Worm (Caenorhabditis elegans) whole organism, L1 larva: Measurements from ENCODE around the gene Y44A6C.2.

Experiments used
- C04F5.9 ChIP-seq: sonication (generic microtip); optimal IDR thresholded peaks from 2 replicates; lab custom pipeline; 2016; ENCODE audit warnings: missing genetic modification characterization, missing compliant biosample characterization
- C16A3.4 ChIP-seq: fragments of 150-350 bp; optimal IDR thresholded peaks from 2 replicates; lab custom pipeline; 2014; ENCODE audit warnings: missing biosample characterization, missing genetic modification characterization
- C34B4.2 ChIP-seq: sonication (generic microtip); optimal IDR thresholded peaks from 2 replicates; lab custom pipeline; 2017; ENCODE audit warnings: mild to moderate bottlenecking, missing genetic modification characterization, missing compliant biosample characterization
- F16B12.6 ChIP-seq: fragments of 150-350 bp; optimal IDR thresholded peaks from 2 replicates; lab custom pipeline; 2014; ENCODE audit warnings: missing biosample characterization, missing genetic modification characterization
- Y116A8C.19 ChIP-seq: sonication (generic microtip); optimal IDR thresholded peaks from 2 replicates; lab custom pipeline; 2016; ENCODE audit warnings: missing compliant biosample characterization, missing genetic modification characterization, borderline replicate concordance
- aha-1 ChIP-seq: fragments of 150-350 bp; optimal IDR thresholded peaks from 2 replicates; lab custom pipeline; 2014; ENCODE audit warnings: missing biosample characterization, missing genetic modification characterization
- alr-1 ChIP-seq: fragments of 200-800 bp; sonication (Bioruptor generic); optimal IDR thresholded peaks from 2 replicates; lab custom pipeline; 2018; ENCODE audit warnings: borderline replicate concordance, mild to moderate bottlenecking, missing genetic modification characterization, missing compliant biosample characterization
- ama-1 ChIP-seq: fragments of 150-350 bp; optimal IDR thresholded peaks from 2 replicates; lab custom pipeline; 2014
- blmp-1 ChIP-seq: fragments of 150-350 bp; optimal IDR thresholded peaks from 2 replicates; lab custom pipeline; 2014; ENCODE audit warnings: missing biosample characterization, missing genetic modification characterization
- ceh-63 ChIP-seq: fragments of 200-800 bp; sonication (Bioruptor generic); optimal IDR thresholded peaks from 2 replicates; lab custom pipeline; 2018; ENCODE audit warnings: mild to moderate bottlenecking, missing genetic modification characterization, missing compliant biosample characterization
- ceh-8 ChIP-seq: fragments of 200-800 bp; sonication (Bioruptor generic); optimal IDR thresholded peaks from 2 replicates; lab custom pipeline; 2018; ENCODE audit warnings: mild to moderate bottlenecking, missing genetic modification characterization, moderate library complexity, missing compliant biosample characterization
- ceh-82 ChIP-seq, 3 experiments: fragments of 150-350 bp in 1 of 3; sonication (generic microtip) in 2 of 3; optimal IDR thresholded peaks; 2 replicates each; lab custom pipeline; 2014 to 2017; ENCODE audit warnings: missing biosample characterization in 3 of 3, missing genetic modification characterization in 3 of 3
- ceh-90 ChIP-seq: sonication (generic microtip); optimal IDR thresholded peaks from 2 replicates; lab custom pipeline; 2016; ENCODE audit warnings: missing genetic modification characterization, missing compliant biosample characterization
- ces-1 ChIP-seq: fragments of 150-350 bp; optimal IDR thresholded peaks from 2 replicates; lab custom pipeline; 2014; ENCODE audit warnings: missing biosample characterization, missing genetic modification reagents, missing genetic modification characterization
- egl-13 ChIP-seq: sonication (generic microtip); optimal IDR thresholded peaks from 2 replicates; lab custom pipeline; 2016; ENCODE audit warnings: missing genotype, missing genetic modification reagents, missing genetic modification characterization, missing compliant biosample characterization
- egl-27 ChIP-seq, 2 experiments: fragments of 150-350 bp in 1 of 2; sonication (generic microtip); optimal IDR thresholded peaks; 3 replicates each; lab custom pipeline; 2017 to 2018; ENCODE audit warnings: missing biosample characterization in 2 of 2, missing genetic modification characterization in 2 of 2, missing genetic modification reagents in 2 of 2
- elt-2 ChIP-seq: sonication (generic microtip); optimal IDR thresholded peaks from 2 replicates; lab custom pipeline; 2016; ENCODE audit warnings: missing genetic modification characterization, mild to moderate bottlenecking, inconsistent platforms, missing compliant biosample characterization, missing genetic modification reagents
- fkh-10 ChIP-seq: sonication (generic microtip); optimal IDR thresholded peaks from 2 replicates; lab custom pipeline; 2017; ENCODE audit warnings: missing biosample characterization, missing genetic modification reagents, missing genetic modification characterization
- fkh-4 ChIP-seq: sonication (generic microtip); optimal IDR thresholded peaks from 2 replicates; lab custom pipeline; 2016; ENCODE audit warnings: missing compliant biosample characterization, missing genetic modification characterization, borderline replicate concordance
- fkh-8 ChIP-seq: sonication (generic microtip); optimal IDR thresholded peaks from 2 replicates; lab custom pipeline; 2016; ENCODE audit warnings: mild to moderate bottlenecking, missing genetic modification characterization, missing compliant biosample characterization
- fos-1 ChIP-seq: fragments of 150-350 bp; optimal IDR thresholded peaks from 2 replicates; lab custom pipeline; 2014; ENCODE audit warnings: missing biosample characterization, missing genetic modification characterization
- hlh-4 ChIP-seq: sonication (generic microtip); optimal IDR thresholded peaks from 2 replicates; lab custom pipeline; 2016; ENCODE audit warnings: mild to moderate bottlenecking, missing genetic modification characterization, missing compliant biosample characterization
- hpl-2 ChIP-seq: fragments of 150-350 bp; optimal IDR thresholded peaks from 2 replicates; lab custom pipeline; 2014; ENCODE audit warnings: missing biosample characterization, missing genetic modification reagents, missing genetic modification characterization
- irx-1 ChIP-seq: sonication (generic microtip); optimal IDR thresholded peaks from 2 replicates; lab custom pipeline; 2016; ENCODE audit warnings: missing genetic modification characterization, missing compliant biosample characterization
- isw-1 ChIP-seq: fragments of 200-800 bp; sonication (Bioruptor generic); IDR thresholded peaks from 2 replicates; pipeline ENCODE4 v1.3.6; 2022; ENCODE audit warnings: missing genetic modification characterization, missing compliant biosample characterization
- jun-1 ChIP-seq: fragments of 150-350 bp; optimal IDR thresholded peaks from 2 replicates; lab custom pipeline; 2014; ENCODE audit warnings: missing biosample characterization, missing genetic modification reagents, missing genetic modification characterization
- lin-13 ChIP-seq: fragments of 150-350 bp; optimal IDR thresholded peaks from 2 replicates; lab custom pipeline; 2014; ENCODE audit warnings: missing biosample characterization, missing genetic modification reagents, missing genetic modification characterization
- lin-14 ChIP-seq: fragments of 200-800 bp; sonication (Bioruptor generic); optimal IDR thresholded peaks from 2 replicates; lab custom pipeline; 2018; ENCODE audit warnings: mild to moderate bottlenecking, missing genetic modification characterization, moderate library complexity, missing compliant biosample characterization
- lin-15B ChIP-seq: fragments of 150-350 bp; sonication (generic microtip); optimal IDR thresholded peaks from 3 replicates; lab custom pipeline; 2014; ENCODE audit warnings: missing biosample characterization, missing genetic modification characterization
- lin-35 ChIP-seq, 2 experiments: fragments of 150-350 bp; optimal IDR thresholded peaks; 2 replicates each; lab custom pipeline; 2014; ENCODE audit warnings: missing biosample characterization in 2 of 2, missing genetic modification characterization in 2 of 2, missing genetic modification reagents in 2 of 2
- lir-3 ChIP-seq: sonication (generic microtip); optimal IDR thresholded peaks from 2 replicates; lab custom pipeline; 2016; ENCODE audit warnings: mild to moderate bottlenecking, missing genetic modification characterization, moderate library complexity, missing compliant biosample characterization; ENCODE audit not compliant: poor library complexity
- mab-9 ChIP-seq: fragments of 200-800 bp; sonication (Bioruptor generic); IDR thresholded peaks from 2 replicates; pipeline ENCODE4 v1.3.6; 2022; ENCODE audit warnings: missing genetic modification reagents, missing genetic modification characterization, missing compliant biosample characterization
- mef-2 ChIP-seq: fragments of 150-350 bp; optimal IDR thresholded peaks from 2 replicates; lab custom pipeline; 2014; ENCODE audit warnings: missing biosample characterization, missing genetic modification characterization
- nhr-12 ChIP-seq: sonication (generic microtip); optimal IDR thresholded peaks from 2 replicates; lab custom pipeline; 2017; ENCODE audit warnings: missing biosample characterization, missing genetic modification characterization
- nhr-19 ChIP-seq: fragments of 200-800 bp; sonication (Bioruptor generic); conservative IDR thresholded peaks from 2 replicates; pipeline ENCODE4 v1.3.6; 2022; ENCODE audit warnings: missing genetic modification characterization, missing compliant biosample characterization
- nhr-237 ChIP-seq: fragments of 150-350 bp; optimal IDR thresholded peaks from 2 replicates; lab custom pipeline; 2014; ENCODE audit warnings: missing biosample characterization, missing genetic modification characterization
- nhr-47 ChIP-seq: sonication (generic microtip); optimal IDR thresholded peaks from 2 replicates; lab custom pipeline; 2016; ENCODE audit warnings: mild to moderate bottlenecking, missing genetic modification characterization, moderate library complexity, missing compliant biosample characterization
- nhr-71 ChIP-seq: sonication (generic microtip); optimal IDR thresholded peaks from 2 replicates; lab custom pipeline; 2016; ENCODE audit warnings: mild to moderate bottlenecking, missing genetic modification characterization, moderate library complexity, missing compliant biosample characterization
- nhr-76 ChIP-seq: sonication (generic microtip); optimal IDR thresholded peaks from 2 replicates; lab custom pipeline; 2017; ENCODE audit warnings: missing biosample characterization, missing genetic modification characterization
- nhr-77 ChIP-seq: fragments of 150-350 bp; optimal IDR thresholded peaks from 2 replicates; lab custom pipeline; 2014; ENCODE audit warnings: missing biosample characterization, missing genetic modification characterization
- nhr-84 ChIP-seq: sonication (generic microtip); optimal IDR thresholded peaks from 2 replicates; lab custom pipeline; 2017; ENCODE audit warnings: missing biosample characterization, missing genetic modification characterization
- nhr-90 ChIP-seq: sonication (generic microtip); optimal IDR thresholded peaks from 2 replicates; lab custom pipeline; 2016; ENCODE audit warnings: mild to moderate bottlenecking, missing genetic modification characterization, missing compliant biosample characterization; ENCODE audit not compliant: poor library complexity
- pax-3 ChIP-seq: fragments of 200-800 bp; sonication (Bioruptor generic); optimal IDR thresholded peaks from 2 replicates; lab custom pipeline; 2018; ENCODE audit warnings: mild to moderate bottlenecking, missing genetic modification characterization, moderate library complexity, missing compliant biosample characterization
- rnt-1 ChIP-seq: sonication (generic microtip); optimal IDR thresholded peaks from 2 replicates; lab custom pipeline; 2016; ENCODE audit warnings: mild to moderate bottlenecking, missing genetic modification characterization, moderate library complexity, missing compliant biosample characterization
- skn-1 ChIP-seq: fragments of 150-350 bp; optimal IDR thresholded peaks from 2 replicates; lab custom pipeline; 2014; ENCODE audit warnings: missing biosample characterization, missing genetic modification characterization
- snu-23 ChIP-seq: sonication (generic microtip); optimal IDR thresholded peaks from 2 replicates; lab custom pipeline; 2016; ENCODE audit warnings: missing genetic modification characterization, missing compliant biosample characterization
- sox-4 ChIP-seq: sonication (generic microtip); optimal IDR thresholded peaks from 2 replicates; lab custom pipeline; 2016; ENCODE audit warnings: missing genetic modification characterization, missing compliant biosample characterization
- sptf-1 ChIP-seq: fragments of 150-350 bp; optimal IDR thresholded peaks from 2 replicates; lab custom pipeline; 2014; ENCODE audit warnings: missing biosample characterization, missing genetic modification characterization
- sup-37 ChIP-seq: fragments of 200-800 bp; sonication (Bioruptor generic); optimal IDR thresholded peaks from 2 replicates; lab custom pipeline; 2018; ENCODE audit warnings: mild to moderate bottlenecking, missing genetic modification characterization, missing compliant biosample characterization
- swsn-7 ChIP-seq: sonication (generic microtip); optimal IDR thresholded peaks from 2 replicates; lab custom pipeline; 2016; ENCODE audit warnings: missing genetic modification characterization, missing compliant biosample characterization
- tlp-1 ChIP-seq: fragments of 150-350 bp; optimal IDR thresholded peaks from 2 replicates; lab custom pipeline; 2014; ENCODE audit warnings: missing biosample characterization, missing genetic modification characterization
- unc-30 ChIP-seq: sonication (generic microtip); optimal IDR thresholded peaks from 2 replicates; lab custom pipeline; 2017; ENCODE audit warnings: missing biosample characterization, missing genetic modification characterization
- unc-62 ChIP-seq: fragments of 150-350 bp; optimal IDR thresholded peaks from 2 replicates; lab custom pipeline; 2014; ENCODE audit warnings: missing biosample characterization, missing genetic modification reagents, missing genetic modification characterization
- unc-98 ChIP-seq: fragments of 200-800 bp; sonication (Bioruptor generic); IDR thresholded peaks from 2 replicates; pipeline ENCODE4 v1.3.6; 2022; ENCODE audit warnings: missing genetic modification characterization, missing compliant biosample characterization
- xbp-1 ChIP-seq: sonication (generic microtip); optimal IDR thresholded peaks from 2 replicates; lab custom pipeline; 2016; ENCODE audit warnings: missing genetic modification characterization, missing compliant biosample characterization

Gene Y44A6C.2

DNA sequence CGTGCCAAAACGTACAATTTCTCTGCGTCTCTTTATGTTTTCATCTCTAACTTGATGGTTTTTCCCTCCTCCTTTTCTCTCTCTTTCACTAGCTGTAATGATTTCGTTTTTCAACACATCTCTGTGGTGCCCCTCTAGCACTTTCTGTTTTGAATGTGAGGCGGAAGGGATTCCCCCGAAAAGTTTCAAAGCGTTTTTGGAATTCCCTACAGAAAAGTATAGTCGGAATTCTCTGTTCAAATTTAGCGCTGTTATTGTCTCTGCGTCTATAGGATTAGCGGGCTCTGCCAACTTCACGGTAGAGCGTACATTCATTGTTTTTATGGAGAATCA, 9.1 kb upstream of the Y44A6C.2 start (continued):
- TF ChIP-seq irx-1 (tag; lab: Kevin White, UChicago) (no peak), fkh-8 (tag; lab: Kevin White, UChicago) (peak; percentile 3), swsn-7 (tag; lab: Kevin White, UChicago) (peak; percentile 36), egl-13 (tag; lab: Kevin White, UChicago) (no peak), snu-23 (GFP tag; lab: Kevin White, UChicago) (peak; percentile 71), aha-1 (tag; lab: Kevin White, UChicago) (no peak), nhr-90 (no peak), ces-1 (GFP tag; lab: Kevin White, UChicago) (no peak), isw-1 (GFP tag; lab: Robert Waterston, UW) (no peak), lin-13 (peak; percentile 59), nhr-77 (tag; lab: Kevin White, UChicago) (no peak), F16B12.6 (no peak), C34B4.2 (tag; lab: Kevin White, UChicago) (no peak), nhr-19 (peak; percentile 56), mab-9 (GFP tag; lab: Robert Waterston, UW) (no peak), ceh-63 (GFP tag; lab: Kevin White, UChicago) (no peak), fkh-4 (tag; lab: Kevin White, UChicago) (no peak), fos-1 (peak; percentile 8), lir-3 (peak; percentile 51), lin-35 (GFP tag; optimal IDR thresholded peaks at IDR 0.05; lab: Kevin White, UChicago) (peak; percentile 61 to 76), nhr-47 (tag; lab: Kevin White, UChicago) (peak; percentile 45), nhr-76 (tag; lab: Kevin White, UChicago) (no peak), jun-1 (tag; lab: Kevin White, UChicago) (no peak), C16A3.4 (tag; lab: Kevin White, UChicago) (peak; percentile 30), rnt-1 (tag; lab: Kevin White, UChicago) (peak; percentile 70), hpl-2 (GFP tag; lab: Kevin White, UChicago) (no peak), ceh-90 (no peak), skn-1 (tag; lab: Kevin White, UChicago) (peak; percentile 41), hlh-4 (tag; lab: Kevin White, UChicago) (no peak), sox-4 (tag; lab: Kevin White, UChicago) (no peak), nhr-237 (tag; lab: Kevin White, UChicago) (no peak), ceh-8 (GFP tag; lab: Kevin White, UChicago) (no peak), lin-14 (GFP tag; lab: Kevin White, UChicago) (peak; percentile 83), ama-1 (lab: Kevin White, UChicago) (no peak), egl-27 (tag; optimal IDR thresholded peaks at IDR 0.05; lab: Kevin White, UChicago) (no peak), unc-62 (no peak), lin-15B (no peak), Y116A8C.19 (tag; lab: Kevin White, UChicago) (no peak), mef-2 (tag; lab: Kevin White, UChicago) (no peak), fkh-10 (GFP tag; lab: Kevin White, UChicago) (no peak), blmp-1 (tag; lab: Kevin White, UChicago) (peak; percentile 56), nhr-71 (peak; percentile 84), unc-30 (tag; lab: Kevin White, UChicago) (no peak), elt-2 (tag; lab: Kevin White, UChicago) (no peak), nhr-84 (no peak), C04F5.9 (tag; lab: Kevin White, UChicago) (no peak), sup-37 (no peak), xbp-1 (tag; lab: Kevin White, UChicago) (peak; percentile 50), tlp-1 (tag; lab: Kevin White, UChicago) (no peak), alr-1 (no peak), unc-98 (GFP tag; lab: Robert Waterston, UW) (no peak), nhr-12 (tag; lab: Kevin White, UChicago) (no peak), sptf-1 (tag; lab: Kevin White, UChicago) (no peak), pax-3 (tag; lab: Kevin White, UChicago) (no peak), ceh-82 (tag; optimal IDR thresholded peaks at IDR 0.05; lab: Kevin White, UChicago) (peak in 1 of 3 experiments; percentile 24)
